Fruit fly (Drosophila melanogaster) whole organism, prepupa: ENCODE measurements around the gene CG8312.
A peak's percentile ranks its signal among the peaks of the same experiment; 100 is the strongest.

Source experiments
- Blimp-1 ChIP-seq: fragments of 200-800 bp; sonication (Bioruptor generic); optimal IDR thresholded peaks from 3 replicates; lab custom pipeline; 2017; ENCODE audit warnings: missing biosample characterization, missing genetic modification characterization, mild to moderate bottlenecking, moderate library complexity, missing genetic modification reagents
- CG10631 ChIP-seq: fragments of 200-800 bp; sonication (Bioruptor generic); optimal IDR thresholded peaks from 2 replicates; lab custom pipeline; 2016; ENCODE audit warnings: missing biosample characterization, missing genetic modification characterization
- CG10669 ChIP-seq: fragments of 200-800 bp; sonication (Bioruptor generic); optimal IDR thresholded peaks from 3 replicates; lab custom pipeline; 2018; ENCODE audit warnings: missing biosample characterization, mild to moderate bottlenecking, missing genetic modification characterization, moderate library complexity
- CG11294 ChIP-seq: fragments of 200-800 bp; sonication (Bioruptor generic); IDR thresholded peaks from 2 replicates; pipeline ENCODE4 v1.3.6; 2022; ENCODE audit warnings: missing biosample characterization, missing genetic modification characterization
- CG11762 ChIP-seq: fragments of 200-800 bp; sonication (Bioruptor generic); optimal IDR thresholded peaks from 3 replicates; lab custom pipeline; 2016; ENCODE audit warnings: missing biosample characterization, missing genetic modification characterization; ENCODE audit not compliant: insufficient read depth
- CG11902 ChIP-seq: fragments of 200-800 bp; sonication (Bioruptor generic); optimal IDR thresholded peaks from 3 replicates; lab custom pipeline; 2016; ENCODE audit warnings: missing biosample characterization, missing genetic modification characterization
- CG15336 ChIP-seq: fragments of 200-800 bp; sonication (Bioruptor generic); IDR thresholded peaks from 2 replicates; pipeline ENCODE4 v1.3.6; 2022; ENCODE audit warnings: missing biosample characterization, missing genetic modification characterization
- CG1621 ChIP-seq: fragments of 200-800 bp; sonication (Bioruptor generic); optimal IDR thresholded peaks from 3 replicates; lab custom pipeline; 2018; ENCODE audit warnings: missing biosample characterization, mild to moderate bottlenecking, missing genetic modification characterization
- CG16779 ChIP-seq: fragments of 200-800 bp; sonication (Bioruptor generic); optimal IDR thresholded peaks from 3 replicates; lab custom pipeline; 2017; ENCODE audit warnings: missing biosample characterization, mild to moderate bottlenecking, missing genetic modification characterization
- CG3032 ChIP-seq: fragments of 200-800 bp; optimal IDR thresholded peaks from 2 replicates; lab custom pipeline; 2019; ENCODE audit warnings: missing biosample characterization, mild to moderate bottlenecking, missing genetic modification characterization, moderate library complexity
- CG31627 ChIP-seq: fragments of 200-800 bp; sonication (Bioruptor generic); optimal IDR thresholded peaks from 3 replicates; lab custom pipeline; 2016; ENCODE audit warnings: missing biosample characterization, missing genetic modification characterization
- CG32006 ChIP-seq: fragments of 200-800 bp; sonication (Bioruptor generic); optimal IDR thresholded peaks from 3 replicates; lab custom pipeline; 2017; ENCODE audit warnings: missing biosample characterization, mild to moderate bottlenecking, missing genetic modification characterization
- CG34406 ChIP-seq: fragments of 200-800 bp; sonication (Bioruptor generic); optimal IDR thresholded peaks from 3 replicates; lab custom pipeline; 2016; ENCODE audit warnings: missing biosample characterization, missing genetic modification characterization
- CG3919 ChIP-seq: fragments of 200-800 bp; sonication (Bioruptor generic); optimal IDR thresholded peaks from 3 replicates; lab custom pipeline; 2016; ENCODE audit warnings: missing biosample characterization, missing genetic modification characterization
- CG6163 ChIP-seq: fragments of 200-800 bp; sonication (Bioruptor generic); IDR thresholded peaks from 3 replicates; pipeline ENCODE4 v1.3.6; 2022; ENCODE audit warnings: missing biosample characterization, missing genetic modification characterization
- CG6276 ChIP-seq: fragments of 200-800 bp; sonication (Bioruptor generic); optimal IDR thresholded peaks from 2 replicates; lab custom pipeline; 2017; ENCODE audit warnings: missing biosample characterization, mild to moderate bottlenecking, missing genetic modification characterization
- CG6808 ChIP-seq: fragments of 200-800 bp; sonication (Bioruptor generic); optimal IDR thresholded peaks from 3 replicates; lab custom pipeline; 2017; ENCODE audit warnings: missing biosample characterization, missing genetic modification characterization, mild to moderate bottlenecking, moderate library complexity, missing genetic modification reagents
- CG6854 ChIP-seq: fragments of 200-800 bp; sonication (Bioruptor generic); optimal IDR thresholded peaks from 2 replicates; lab custom pipeline; 2017; ENCODE audit warnings: missing biosample characterization, mild to moderate bottlenecking, missing genetic modification characterization
- CG7368 ChIP-seq: fragments of 200-800 bp; sonication (Bioruptor generic); optimal IDR thresholded peaks from 3 replicates; lab custom pipeline; 2016; ENCODE audit warnings: missing biosample characterization, missing genetic modification characterization
- CG8119 ChIP-seq: fragments of 200-800 bp; sonication (Bioruptor generic); IDR thresholded peaks from 3 replicates; pipeline ENCODE4 v1.3.6; 2022; ENCODE audit warnings: missing biosample characterization, missing genetic modification characterization
- CG8319 ChIP-seq: fragments of 200-800 bp; sonication (Bioruptor generic); optimal IDR thresholded peaks from 3 replicates; lab custom pipeline; 2016; ENCODE audit warnings: missing biosample characterization, missing genetic modification characterization
- CG8632 ChIP-seq: fragments of 200-800 bp; sonication (Bioruptor generic); optimal IDR thresholded peaks from 3 replicates; lab custom pipeline; 2016; ENCODE audit warnings: missing biosample characterization, missing genetic modification characterization
- CG9139 ChIP-seq: fragments of 200-800 bp; sonication (Bioruptor generic); optimal IDR thresholded peaks from 3 replicates; lab custom pipeline; 2017; ENCODE audit warnings: missing biosample characterization, mild to moderate bottlenecking, missing genetic modification characterization
- Eip78C ChIP-seq: fragments of 200-800 bp; sonication (Bioruptor generic); peaks from one replicate; lab custom pipeline; 2016; ENCODE audit warnings: missing biosample characterization, missing genetic modification characterization
- Eip93F ChIP-seq: fragments of 200-800 bp; sonication (Bioruptor generic); optimal IDR thresholded peaks from 2 replicates; lab custom pipeline; 2016; ENCODE audit warnings: missing biosample characterization, mild to moderate bottlenecking, missing genetic modification characterization
- Ets21C ChIP-seq: fragments of 200-800 bp; sonication (Bioruptor generic); optimal IDR thresholded peaks from 3 replicates; lab custom pipeline; 2016; ENCODE audit warnings: missing biosample characterization, missing genetic modification characterization
- Ets96B ChIP-seq: fragments of 200-800 bp; optimal IDR thresholded peaks from 2 replicates; lab custom pipeline; 2019; ENCODE audit warnings: missing biosample characterization, mild to moderate bottlenecking, missing genetic modification characterization, moderate library complexity
- Hr38 ChIP-seq: sonication (Bioruptor generic); optimal IDR thresholded peaks from 2 replicates; lab custom pipeline; 2016; ENCODE audit warnings: missing biosample characterization, missing genetic modification characterization
- Hr39 ChIP-seq: fragments of 200-800 bp; sonication (Bioruptor generic); optimal IDR thresholded peaks from 2 replicates; lab custom pipeline; 2016; ENCODE audit warnings: missing biosample characterization, missing genetic modification characterization
- Hr4 ChIP-seq: fragments of 200-800 bp; sonication (Bioruptor generic); optimal IDR thresholded peaks from 3 replicates; lab custom pipeline; 2016; ENCODE audit warnings: missing biosample characterization, missing genetic modification characterization
- Lpt ChIP-seq: fragments of 200-800 bp; sonication (Bioruptor generic); optimal IDR thresholded peaks from 3 replicates; lab custom pipeline; 2016; ENCODE audit warnings: missing biosample characterization, missing genetic modification characterization
- Met ChIP-seq: fragments of 200-800 bp; sonication (Bioruptor generic); optimal IDR thresholded peaks from 3 replicates; lab custom pipeline; 2016; ENCODE audit warnings: missing biosample characterization, missing genetic modification characterization
- OdsH ChIP-seq: fragments of 200-800 bp; sonication (Bioruptor generic); optimal IDR thresholded peaks from 3 replicates; lab custom pipeline; 2016; ENCODE audit warnings: missing biosample characterization, missing genetic modification characterization
- Smox ChIP-seq: fragments of 200-800 bp; sonication (Bioruptor generic); optimal IDR thresholded peaks from 3 replicates; lab custom pipeline; 2016; ENCODE audit warnings: missing biosample characterization, missing genetic modification characterization
- Sox102F ChIP-seq: fragments of 200-800 bp; sonication (Bioruptor generic); optimal IDR thresholded peaks from 2 replicates; lab custom pipeline; 2016; ENCODE audit warnings: missing biosample characterization, mild to moderate bottlenecking, missing genetic modification characterization
- Sox14 ChIP-seq: fragments of 200-800 bp; sonication (Bioruptor generic); optimal IDR thresholded peaks from 3 replicates; lab custom pipeline; 2016; ENCODE audit warnings: missing biosample characterization, missing genetic modification characterization
- Sox15 ChIP-seq: fragments of 200-800 bp; sonication (Bioruptor generic); optimal IDR thresholded peaks from 3 replicates; lab custom pipeline; 2016; ENCODE audit warnings: missing biosample characterization, missing genetic modification characterization
- achi ChIP-seq: fragments of 200-800 bp; sonication (Bioruptor generic); optimal IDR thresholded peaks from 3 replicates; lab custom pipeline; 2016; ENCODE audit warnings: missing biosample characterization, missing genetic modification characterization
- acj6 ChIP-seq: fragments of 200-800 bp; sonication (Bioruptor generic); optimal IDR thresholded peaks from 3 replicates; lab custom pipeline; 2016; ENCODE audit warnings: missing biosample characterization, missing genetic modification characterization
- cyc ChIP-seq: fragments of 200-800 bp; sonication (Bioruptor generic); optimal IDR thresholded peaks from 3 replicates; lab custom pipeline; 2016; ENCODE audit warnings: missing biosample characterization, missing genetic modification characterization
- dsx ChIP-seq: fragments of 200-800 bp; optimal IDR thresholded peaks from 3 replicates; lab custom pipeline; 2019; ENCODE audit warnings: missing biosample characterization, mild to moderate bottlenecking, missing genetic modification characterization, moderate library complexity; ENCODE audit not compliant: poor library complexity, severe bottlenecking
- eg ChIP-seq: fragments of 200-800 bp; sonication (Bioruptor generic); IDR thresholded peaks from 3 replicates; pipeline ENCODE4 v1.3.6; 2022; ENCODE audit warnings: missing biosample characterization, missing genetic modification characterization
- esn ChIP-seq: fragments of 200-800 bp; sonication (Bioruptor generic); optimal IDR thresholded peaks from 2 replicates; lab custom pipeline; 2016; ENCODE audit warnings: missing biosample characterization, mild to moderate bottlenecking, missing genetic modification characterization, moderate library complexity
- fd59A ChIP-seq: fragments of 200-800 bp; sonication (Bioruptor generic); optimal IDR thresholded peaks from 2 replicates; lab custom pipeline; 2017; ENCODE audit warnings: missing biosample characterization, mild to moderate bottlenecking, missing genetic modification characterization, missing genetic modification reagents
- fd85E ChIP-seq: fragments of 200-800 bp; sonication (Bioruptor generic); optimal IDR thresholded peaks from 3 replicates; lab custom pipeline; 2016; ENCODE audit warnings: missing biosample characterization, missing genetic modification characterization
- lz ChIP-seq: fragments of 200-800 bp; sonication (Bioruptor generic); optimal IDR thresholded peaks from 3 replicates; lab custom pipeline; 2016; ENCODE audit warnings: missing biosample characterization, missing genetic modification characterization
- net ChIP-seq: fragments of 200-800 bp; sonication (Bioruptor generic); optimal IDR thresholded peaks from 3 replicates; lab custom pipeline; 2016; ENCODE audit warnings: missing biosample characterization, missing genetic modification characterization
- pdm3 ChIP-seq: fragments of 200-800 bp; sonication (Bioruptor generic); optimal IDR thresholded peaks from 3 replicates; lab custom pipeline; 2016; ENCODE audit warnings: missing biosample characterization, missing genetic modification characterization
- salr ChIP-seq, 2 experiments: fragments of 200-800 bp; sonication (Bioruptor generic); optimal IDR thresholded peaks; 3 replicates each; lab custom pipeline; 2016 to 2018; ENCODE audit warnings: missing biosample characterization in 2 of 2, missing genetic modification characterization in 2 of 2, mild to moderate bottlenecking in 1 of 2
- spab ChIP-seq: fragments of 200-800 bp; sonication (Bioruptor generic); optimal IDR thresholded peaks from 2 replicates; lab custom pipeline; 2017; ENCODE audit warnings: missing biosample characterization, mild to moderate bottlenecking, missing genetic modification characterization, missing genetic modification reagents
- ss ChIP-seq, 2 experiments: fragments of 200-800 bp; sonication (Bioruptor generic); optimal IDR thresholded peaks; 2 replicates in 1 of 2; 3 replicates in 1 of 2; lab custom pipeline; 2017 to 2018; ENCODE audit warnings: mild to moderate bottlenecking in 2 of 2, missing biosample characterization in 2 of 2, missing genetic modification characterization in 2 of 2, moderate library complexity in 1 of 2
- topi ChIP-seq: fragments of 200-800 bp; sonication (Bioruptor generic); optimal IDR thresholded peaks from 3 replicates; lab custom pipeline; 2016; ENCODE audit warnings: missing biosample characterization, missing genetic modification characterization

The CG8312 gene

DNA sequence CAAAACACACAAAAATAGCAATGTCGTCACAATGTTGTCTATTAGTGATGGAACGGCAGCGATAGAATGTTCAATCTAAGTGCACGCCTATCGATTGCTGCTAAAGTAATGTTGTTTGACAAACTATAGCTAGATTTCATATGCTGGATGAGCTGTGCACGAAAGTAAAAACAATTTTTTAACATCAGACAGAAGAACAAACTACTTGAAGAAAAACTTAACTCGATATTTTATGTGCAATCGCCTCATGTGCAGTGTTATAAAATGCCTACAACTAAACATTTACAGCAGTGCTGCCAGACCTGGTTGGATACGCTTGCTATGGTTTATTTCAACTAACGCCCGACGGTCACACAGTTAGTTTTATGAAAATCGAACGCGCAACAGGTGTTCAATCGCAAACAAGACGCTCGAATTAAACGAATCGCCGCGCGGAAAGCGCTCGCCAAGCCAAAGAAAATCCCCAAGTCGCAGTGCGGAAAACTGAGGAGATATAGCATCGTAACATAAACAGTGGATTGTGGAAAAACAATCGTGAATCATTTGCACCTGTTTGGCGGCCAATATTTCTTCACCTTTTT is at the start of gene CG8312, which contains the start of gene bocks:
CG8312 (plus strand) TSS at position 358 of the 581 bp plus-strand sequence.
bocks (minus strand) TSS at position 51 of the 581 bp plus-strand sequence.
- TF ChIP-seq salr (GFP tag; optimal IDR thresholded peaks at IDR 0.05; lab: Kevin White, UChicago) (no peak), Lpt (no peak), CG10631 (peak; percentile 24), CG15336 (no peak), Ets21C (GFP tag; lab: Kevin White, UChicago) (no peak), CG11762 (GFP tag; lab: Kevin White, UChicago) (no peak), CG10669 (GFP tag; lab: Kevin White, UChicago) (no peak), topi (GFP tag; lab: Kevin White, UChicago) (peak; percentile 44), CG7368 (GFP tag; lab: Kevin White, UChicago) (no peak), CG6276 (GFP tag; lab: Kevin White, UChicago) (no peak), dsx (GFP tag; lab: Kevin White, UChicago) (peak; percentile 96), CG3919 (GFP tag; lab: Kevin White, UChicago) (peak; percentile 27), CG8319 (GFP tag; lab: Kevin White, UChicago) (no peak), lz (peak; percentile 30), CG32006 (GFP tag; lab: Kevin White, UChicago) (no peak), CG16779 (tag; lab: Kevin White, UChicago) (no peak), Hr39 (GFP tag; lab: Kevin White, UChicago) (peak; percentile 17), Met (GFP tag; lab: Kevin White, UChicago) (no peak), CG8119 (GFP tag; lab: Robert Waterston, UW) (no peak), Hr38 (GFP tag; lab: Kevin White, UChicago) (no peak), Eip78C (no peak), CG6854 (GFP tag; lab: Kevin White, UChicago) (peak; percentile 50), CG6808 (no peak), Sox102F (GFP tag; lab: Kevin White, UChicago) (no peak), Sox15 (GFP tag; lab: Kevin White, UChicago) (no peak), ss (GFP tag; optimal IDR thresholded peaks at IDR 0.05; lab: Kevin White, UChicago) (peak in 1 of 2 experiments; percentile 14), fd85E (GFP tag; lab: Kevin White, UChicago) (no peak), CG11294 (GFP tag; lab: Robert Waterston, UW) (no peak), spab (no peak), Eip93F (GFP tag; lab: Kevin White, UChicago) (no peak), OdsH (no peak), Ets96B (tag; lab: Kevin White, UChicago) (no peak), fd59A (no peak), achi (no peak), CG11902 (GFP tag; lab: Kevin White, UChicago) (no peak), Sox14 (GFP tag; lab: Kevin White, UChicago) (peak; percentile 53), cyc (peak; percentile 12), Hr4 (no peak), CG1621 (tag; lab: Kevin White, UChicago) (no peak), acj6 (GFP tag; lab: Kevin White, UChicago) (no peak), CG31627 (GFP tag; lab: Kevin White, UChicago) (peak; percentile 52), Blimp-1 (no peak), CG8632 (GFP tag; lab: Kevin White, UChicago) (no peak), eg (GFP tag; lab: Robert Waterston, UW) (no peak), Smox (no peak), CG9139 (no peak), CG34406 (GFP tag; lab: Kevin White, UChicago) (no peak), esn (GFP tag; lab: Kevin White, UChicago) (peak; percentile 37), pdm3 (GFP tag; lab: Kevin White, UChicago) (peak; percentile 35), CG3032 (tag; lab: Kevin White, UChicago) (no peak), net (GFP tag; lab: Kevin White, UChicago) (peak; percentile 10), CG6163 (GFP tag; lab: Robert Waterston, UW) (no peak)
